Worm (Caenorhabditis elegans) whole organism, L1 larva: ENCODE results near the gene unc-105.
A peak's percentile ranks its signal among the peaks of the same experiment; 100 is the strongest.

ENCODE experiments used
- C04F5.9 ChIP-seq: sonication (generic microtip); optimal IDR thresholded peaks from 2 replicates; lab custom pipeline; 2016; ENCODE audit warnings: missing genetic modification characterization, missing compliant biosample characterization
- Y116A8C.19 ChIP-seq: sonication (generic microtip); optimal IDR thresholded peaks from 2 replicates; lab custom pipeline; 2016; ENCODE audit warnings: missing compliant biosample characterization, missing genetic modification characterization, borderline replicate concordance
- aly-2 ChIP-seq: fragments of 150-350 bp; optimal IDR thresholded peaks from 2 replicates; lab custom pipeline; 2014; ENCODE audit warnings: missing biosample characterization, missing genetic modification characterization
- ama-1 ChIP-seq: fragments of 150-350 bp; optimal IDR thresholded peaks from 2 replicates; lab custom pipeline; 2014
- blmp-1 ChIP-seq: fragments of 150-350 bp; optimal IDR thresholded peaks from 2 replicates; lab custom pipeline; 2014; ENCODE audit warnings: missing biosample characterization, missing genetic modification characterization
- ceh-63 ChIP-seq: fragments of 200-800 bp; sonication (Bioruptor generic); optimal IDR thresholded peaks from 2 replicates; lab custom pipeline; 2018; ENCODE audit warnings: mild to moderate bottlenecking, missing genetic modification characterization, missing compliant biosample characterization
- ceh-8 ChIP-seq: fragments of 200-800 bp; sonication (Bioruptor generic); optimal IDR thresholded peaks from 2 replicates; lab custom pipeline; 2018; ENCODE audit warnings: mild to moderate bottlenecking, missing genetic modification characterization, moderate library complexity, missing compliant biosample characterization
- ceh-82 ChIP-seq, 3 experiments: fragments of 150-350 bp in 1 of 3; sonication (generic microtip) in 2 of 3; optimal IDR thresholded peaks; 2 replicates each; lab custom pipeline; 2014 to 2017; ENCODE audit warnings: missing biosample characterization in 3 of 3, missing genetic modification characterization in 3 of 3
- ceh-88 ChIP-seq: fragments of 200-800 bp; sonication (Bioruptor generic); IDR thresholded peaks from 2 replicates; pipeline ENCODE4 v1.3.6; 2022; ENCODE audit warnings: missing genetic modification characterization, missing compliant biosample characterization
- ceh-90 ChIP-seq: sonication (generic microtip); optimal IDR thresholded peaks from 2 replicates; lab custom pipeline; 2016; ENCODE audit warnings: missing genetic modification characterization, missing compliant biosample characterization
- dpl-1 ChIP-seq, 3 experiments: fragments of 150-350 bp in 2 of 3; sonication (generic microtip) in 1 of 3; optimal IDR thresholded peaks; 2 replicates each; lab custom pipeline; 2014 to 2017; ENCODE audit warnings: missing biosample characterization in 3 of 3, missing genetic modification characterization in 3 of 3, missing genetic modification reagents in 3 of 3
- dsc-1 ChIP-seq: sonication (generic microtip); optimal IDR thresholded peaks from 2 replicates; lab custom pipeline; 2016; ENCODE audit warnings: mild to moderate bottlenecking, missing genetic modification characterization, missing compliant biosample characterization
- efl-1 ChIP-seq, 4 experiments: fragments of 150-350 bp; optimal IDR thresholded peaks in 3 of 4; peaks in 1 of 4; 1 replicate in 1 of 4; 2 replicates in 3 of 4; lab custom pipeline; 2014; ENCODE audit warnings: missing biosample characterization in 2 of 4, missing genetic modification characterization in 2 of 4, missing genetic modification reagents in 2 of 4
- elt-2 ChIP-seq: sonication (generic microtip); optimal IDR thresholded peaks from 2 replicates; lab custom pipeline; 2016; ENCODE audit warnings: missing genetic modification characterization, mild to moderate bottlenecking, inconsistent platforms, missing compliant biosample characterization, missing genetic modification reagents
- ets-5 ChIP-seq: fragments of 200-800 bp; sonication (Bioruptor generic); IDR thresholded peaks from 2 replicates; pipeline ENCODE4 v1.3.6; 2022; ENCODE audit warnings: missing genetic modification characterization, missing compliant biosample characterization
- fkh-10 ChIP-seq: sonication (generic microtip); optimal IDR thresholded peaks from 2 replicates; lab custom pipeline; 2017; ENCODE audit warnings: missing biosample characterization, missing genetic modification reagents, missing genetic modification characterization
- grh-1 ChIP-seq: fragments of 200-800 bp; sonication (Bioruptor generic); IDR thresholded peaks from 2 replicates; pipeline ENCODE4 v1.3.6; 2022; ENCODE audit warnings: missing genetic modification reagents, missing genetic modification characterization, missing compliant biosample characterization
- hlh-17 ChIP-seq: fragments of 200-800 bp; sonication (Bioruptor generic); optimal IDR thresholded peaks from 2 replicates; lab custom pipeline; 2018; ENCODE audit warnings: missing genetic modification characterization, mild to moderate bottlenecking, missing compliant biosample characterization, moderate library complexity, borderline replicate concordance
- hlh-4 ChIP-seq: sonication (generic microtip); optimal IDR thresholded peaks from 2 replicates; lab custom pipeline; 2016; ENCODE audit warnings: mild to moderate bottlenecking, missing genetic modification characterization, missing compliant biosample characterization
- hpl-2 ChIP-seq: fragments of 150-350 bp; optimal IDR thresholded peaks from 2 replicates; lab custom pipeline; 2014; ENCODE audit warnings: missing biosample characterization, missing genetic modification reagents, missing genetic modification characterization
- lin-13 ChIP-seq: fragments of 150-350 bp; optimal IDR thresholded peaks from 2 replicates; lab custom pipeline; 2014; ENCODE audit warnings: missing biosample characterization, missing genetic modification reagents, missing genetic modification characterization
- lin-14 ChIP-seq: fragments of 200-800 bp; sonication (Bioruptor generic); optimal IDR thresholded peaks from 2 replicates; lab custom pipeline; 2018; ENCODE audit warnings: mild to moderate bottlenecking, missing genetic modification characterization, moderate library complexity, missing compliant biosample characterization
- lin-15B ChIP-seq: fragments of 150-350 bp; sonication (generic microtip); optimal IDR thresholded peaks from 3 replicates; lab custom pipeline; 2014; ENCODE audit warnings: missing biosample characterization, missing genetic modification characterization
- lin-35 ChIP-seq, 2 experiments: fragments of 150-350 bp; optimal IDR thresholded peaks; 2 replicates each; lab custom pipeline; 2014; ENCODE audit warnings: missing biosample characterization in 2 of 2, missing genetic modification characterization in 2 of 2, missing genetic modification reagents in 2 of 2
- lsy-2 ChIP-seq, 2 experiments: fragments of 150-350 bp; optimal IDR thresholded peaks; 2 replicates each; lab custom pipeline; 2014; ENCODE audit warnings: missing biosample characterization in 2 of 2, missing genetic modification characterization in 2 of 2
- mab-9 ChIP-seq: fragments of 200-800 bp; sonication (Bioruptor generic); IDR thresholded peaks from 2 replicates; pipeline ENCODE4 v1.3.6; 2022; ENCODE audit warnings: missing genetic modification reagents, missing genetic modification characterization, missing compliant biosample characterization
- mdl-1 ChIP-seq, 2 experiments: fragments of 150-350 bp; optimal IDR thresholded peaks; 2 replicates each; lab custom pipeline; 2014 to 2017; ENCODE audit warnings: missing biosample characterization in 2 of 2, missing genetic modification characterization in 2 of 2, inconsistent platforms in 1 of 2
- mep-1 ChIP-seq: fragments of 150-350 bp; optimal IDR thresholded peaks from 2 replicates; lab custom pipeline; 2014; ENCODE audit warnings: missing biosample characterization, missing genetic modification characterization
- nhr-11 ChIP-seq: fragments of 150-350 bp; optimal IDR thresholded peaks from 2 replicates; lab custom pipeline; 2014; ENCODE audit warnings: missing biosample characterization, missing genetic modification characterization
- nhr-19 ChIP-seq: fragments of 200-800 bp; sonication (Bioruptor generic); conservative IDR thresholded peaks from 2 replicates; pipeline ENCODE4 v1.3.6; 2022; ENCODE audit warnings: missing genetic modification characterization, missing compliant biosample characterization
- nhr-20 ChIP-seq: sonication (generic microtip); optimal IDR thresholded peaks from 2 replicates; lab custom pipeline; 2016; ENCODE audit warnings: mild to moderate bottlenecking, missing genetic modification characterization, missing compliant biosample characterization
- nhr-28 ChIP-seq: fragments of 150-350 bp; optimal IDR thresholded peaks from 2 replicates; lab custom pipeline; 2014; ENCODE audit warnings: missing biosample characterization, missing genetic modification characterization
- nhr-71 ChIP-seq: sonication (generic microtip); optimal IDR thresholded peaks from 2 replicates; lab custom pipeline; 2016; ENCODE audit warnings: mild to moderate bottlenecking, missing genetic modification characterization, moderate library complexity, missing compliant biosample characterization
- nhr-77 ChIP-seq: fragments of 150-350 bp; optimal IDR thresholded peaks from 2 replicates; lab custom pipeline; 2014; ENCODE audit warnings: missing biosample characterization, missing genetic modification characterization
- nhr-84 ChIP-seq: sonication (generic microtip); optimal IDR thresholded peaks from 2 replicates; lab custom pipeline; 2017; ENCODE audit warnings: missing biosample characterization, missing genetic modification characterization
- nhr-85 ChIP-seq: sonication (generic microtip); peaks from one replicate; lab custom pipeline; 2016; ENCODE audit warnings: missing genetic modification characterization, inconsistent platforms, missing compliant biosample characterization
- pax-3 ChIP-seq: fragments of 200-800 bp; sonication (Bioruptor generic); optimal IDR thresholded peaks from 2 replicates; lab custom pipeline; 2018; ENCODE audit warnings: mild to moderate bottlenecking, missing genetic modification characterization, moderate library complexity, missing compliant biosample characterization
- rnt-1 ChIP-seq: sonication (generic microtip); optimal IDR thresholded peaks from 2 replicates; lab custom pipeline; 2016; ENCODE audit warnings: mild to moderate bottlenecking, missing genetic modification characterization, moderate library complexity, missing compliant biosample characterization
- skn-1 ChIP-seq: fragments of 150-350 bp; optimal IDR thresholded peaks from 2 replicates; lab custom pipeline; 2014; ENCODE audit warnings: missing biosample characterization, missing genetic modification characterization
- snu-23 ChIP-seq: sonication (generic microtip); optimal IDR thresholded peaks from 2 replicates; lab custom pipeline; 2016; ENCODE audit warnings: missing genetic modification characterization, missing compliant biosample characterization
- sox-4 ChIP-seq: sonication (generic microtip); optimal IDR thresholded peaks from 2 replicates; lab custom pipeline; 2016; ENCODE audit warnings: missing genetic modification characterization, missing compliant biosample characterization
- swsn-7 ChIP-seq: sonication (generic microtip); optimal IDR thresholded peaks from 2 replicates; lab custom pipeline; 2016; ENCODE audit warnings: missing genetic modification characterization, missing compliant biosample characterization
- tbx-2 ChIP-seq: sonication (generic microtip); optimal IDR thresholded peaks from 2 replicates; lab custom pipeline; 2016; ENCODE audit warnings: missing genetic modification characterization, missing compliant biosample characterization
- unc-130 ChIP-seq: fragments of 150-350 bp; optimal IDR thresholded peaks from 2 replicates; lab custom pipeline; 2017; ENCODE audit warnings: missing biosample characterization, missing genetic modification characterization, inconsistent platforms
- unc-30 ChIP-seq: sonication (generic microtip); optimal IDR thresholded peaks from 2 replicates; lab custom pipeline; 2017; ENCODE audit warnings: missing biosample characterization, missing genetic modification characterization
- unc-62 ChIP-seq: fragments of 150-350 bp; optimal IDR thresholded peaks from 2 replicates; lab custom pipeline; 2014; ENCODE audit warnings: missing biosample characterization, missing genetic modification reagents, missing genetic modification characterization
- unc-98 ChIP-seq: fragments of 200-800 bp; sonication (Bioruptor generic); IDR thresholded peaks from 2 replicates; pipeline ENCODE4 v1.3.6; 2022; ENCODE audit warnings: missing genetic modification characterization, missing compliant biosample characterization
- xbp-1 ChIP-seq: sonication (generic microtip); optimal IDR thresholded peaks from 2 replicates; lab custom pipeline; 2016; ENCODE audit warnings: missing genetic modification characterization, missing compliant biosample characterization
- ztf-4 ChIP-seq: fragments of 150-350 bp; optimal IDR thresholded peaks from 2 replicates; lab custom pipeline; 2014; ENCODE audit warnings: missing biosample characterization, missing genetic modification characterization

The unc-105 gene

DNA sequence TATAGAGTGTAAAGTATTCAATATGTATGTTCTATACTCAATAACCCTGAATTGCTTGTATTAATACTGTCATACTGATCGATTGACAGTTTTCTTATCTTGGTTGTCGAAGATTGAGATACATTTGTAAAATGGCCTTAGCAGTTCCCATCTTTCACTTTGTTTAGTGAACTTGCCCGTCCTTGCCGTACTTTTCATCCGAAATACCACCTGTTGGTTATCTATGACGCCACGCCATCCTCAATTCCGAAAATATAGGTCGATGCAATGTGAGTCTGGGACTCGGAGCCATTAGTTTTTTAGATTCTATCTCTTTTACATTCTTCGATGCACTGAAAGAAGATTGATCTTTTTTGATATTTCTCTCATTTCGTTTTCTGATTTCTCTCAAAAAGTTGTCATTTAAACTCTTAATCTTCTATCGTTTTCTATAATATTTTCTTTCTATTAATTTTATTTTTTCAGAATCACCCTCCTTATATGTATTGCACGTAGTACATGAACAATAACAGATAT lies 13.3 kb downstream of the unc-105 start, which contains the start of gene ulp-4 (continued):
- peak; percentile 71 for TF ChIP-seq nhr-71 (tag; lab: Kevin White, UChicago)
- no peak for TF ChIP-seq hpl-2 (GFP tag; lab: Kevin White, UChicago)
- no peak for TF ChIP-seq grh-1
- TF ChIP-seq rnt-1, result peak; percentile 64
- no peak for TF ChIP-seq ama-1 (lab: Kevin White, UChicago)
- no peak for TF ChIP-seq dsc-1 (tag; lab: Kevin White, UChicago)
- no peak for TF ChIP-seq pax-3 (tag; lab: Kevin White, UChicago)
- TF ChIP-seq nhr-11 (tag; lab: Kevin White, UChicago), result no peak
- TF ChIP-seq ztf-4 (tag; lab: Kevin White, UChicago), result no peak
- TF ChIP-seq nhr-28 (tag; lab: Kevin White, UChicago), result no peak
- no peak for TF ChIP-seq dpl-1 (GFP tag; optimal IDR thresholded peaks at IDR 0.05; lab: Kevin White, UChicago)
- no peak for TF ChIP-seq ceh-8 (GFP tag; lab: Kevin White, UChicago)
- peak; percentile 3 for TF ChIP-seq xbp-1 (tag; lab: Kevin White, UChicago)
- TF ChIP-seq tbx-2 (tag; lab: Kevin White, UChicago), result no peak
- no peak for TF ChIP-seq C04F5.9 (tag; lab: Kevin White, UChicago)
- TF ChIP-seq mdl-1 (tag; optimal IDR thresholded peaks at IDR 0.05; lab: Kevin White, UChicago), result no peak
- no peak for TF ChIP-seq unc-130
- TF ChIP-seq efl-1 (optimal IDR thresholded peaks at IDR 0.05; lab: Kevin White, UChicago), result no peak
- TF ChIP-seq efl-1 (GFP tag; optimal IDR thresholded peaks at IDR 0.05 in 1 of 2; lab: Kevin White, UChicago), result no peak
- TF ChIP-seq unc-30 (tag; lab: Kevin White, UChicago), result no peak
- TF ChIP-seq ets-5, result no peak
- TF ChIP-seq nhr-85, result peak; percentile 82
- no peak for TF ChIP-seq ceh-82 (tag; optimal IDR thresholded peaks at IDR 0.05; lab: Kevin White, UChicago)
- TF ChIP-seq nhr-20 (tag; lab: Kevin White, UChicago), result peak; percentile 29
- TF ChIP-seq ceh-63 (GFP tag; lab: Kevin White, UChicago), result no peak
- TF ChIP-seq snu-23 (GFP tag; lab: Kevin White, UChicago), result peak; percentile 3
- peak; percentile 34 for TF ChIP-seq mep-1 (tag; lab: Kevin White, UChicago)
- no peak for TF ChIP-seq fkh-10 (GFP tag; lab: Kevin White, UChicago)
- no peak for TF ChIP-seq swsn-7
- TF ChIP-seq nhr-19 (GFP tag; lab: Robert Waterston, UW), result peak; percentile 49
- TF ChIP-seq nhr-84 (tag; lab: Kevin White, UChicago), result no peak
- TF ChIP-seq lin-35 (GFP tag; optimal IDR thresholded peaks at IDR 0.05; lab: Kevin White, UChicago), result no peak
- peak; percentile 49 to 52 for TF ChIP-seq lsy-2 (tag; optimal IDR thresholded peaks at IDR 0.05; lab: Kevin White, UChicago)
- TF ChIP-seq, all 84 proteins: peak for 14

DNA sequence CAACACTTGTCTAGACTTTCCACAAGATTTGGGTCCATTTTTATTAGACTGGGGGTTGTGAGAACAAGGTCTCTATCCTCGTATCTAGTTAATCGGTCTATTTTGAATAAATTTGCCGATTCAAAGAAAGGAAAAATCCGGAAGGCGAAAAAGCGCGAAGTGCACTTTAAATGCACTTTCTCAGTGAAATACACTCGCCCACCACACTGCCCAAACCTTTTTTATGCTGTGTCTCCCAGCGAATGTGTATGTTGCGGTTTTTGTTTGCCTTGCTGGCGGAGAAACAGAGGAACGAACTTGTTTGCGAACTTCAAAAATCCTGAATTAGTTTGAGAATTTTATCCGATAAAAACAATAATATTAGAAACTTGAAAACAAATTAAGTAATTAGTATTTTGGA lies 14.5 kb downstream of the unc-105 start:
- TF ChIP-seq blmp-1 (tag; lab: Kevin White, UChicago), result peak; percentile 21
- TF ChIP-seq mep-1 (tag; lab: Kevin White, UChicago), result peak; percentile 8
- no peak for TF ChIP-seq swsn-7
- peak; percentile 33 for TF ChIP-seq lin-14
- peak; percentile 5 for TF ChIP-seq aly-2 (tag; lab: Kevin White, UChicago)
- no peak for TF ChIP-seq unc-130
- peak; percentile 24 for TF ChIP-seq skn-1

DNA sequence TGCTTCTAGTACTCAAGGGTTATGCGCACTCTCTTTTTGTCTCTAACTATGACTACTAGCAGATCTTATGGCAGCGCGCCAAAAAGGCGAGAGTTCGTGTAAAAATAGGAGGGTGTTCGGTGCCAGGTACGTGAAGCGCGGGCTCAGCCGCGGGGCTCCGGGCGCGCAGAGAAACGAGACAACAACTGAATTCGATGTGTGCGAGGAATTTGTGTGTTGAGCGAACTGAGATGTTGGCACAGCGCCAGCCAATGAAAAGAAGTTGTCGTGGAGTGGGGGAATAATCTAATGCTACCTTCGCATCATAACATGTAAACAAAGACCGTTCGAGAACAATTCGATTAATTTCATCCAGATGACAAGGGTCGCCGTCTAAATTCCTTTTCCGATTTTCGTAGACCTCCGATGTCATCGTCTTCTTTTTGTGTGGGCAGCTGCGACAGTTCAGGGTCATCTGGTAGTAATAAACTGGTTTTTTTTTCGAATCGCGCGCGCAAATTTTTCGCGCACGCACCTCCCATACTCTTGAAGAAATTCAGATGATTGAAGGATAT lies 15.2 kb downstream of the unc-105 start:
- TF ChIP-seq unc-62 (no peak), efl-1 (optimal IDR thresholded peaks at IDR 0.05; lab: Kevin White, UChicago) (peak; percentile 19 to 20), efl-1 (GFP tag; optimal IDR thresholded peaks at IDR 0.05 in 1 of 2; lab: Kevin White, UChicago) (peak in 1 of 2 experiments; percentile 61), elt-2 (tag; lab: Kevin White, UChicago) (no peak), mep-1 (tag; lab: Kevin White, UChicago) (peak; percentile 32), unc-130 (peak; percentile 68), mab-9 (GFP tag; lab: Robert Waterston, UW) (no peak), skn-1 (peak; percentile 2), tbx-2 (tag; lab: Kevin White, UChicago) (peak; percentile 26), ceh-63 (GFP tag; lab: Kevin White, UChicago) (no peak), ceh-90 (tag; lab: Kevin White, UChicago) (no peak), lin-15B (no peak), sox-4 (no peak), hlh-4 (tag; lab: Kevin White, UChicago) (no peak), nhr-71 (tag; lab: Kevin White, UChicago) (peak; percentile 71), lin-13 (GFP tag; lab: Kevin White, UChicago) (peak; percentile 63), unc-98 (GFP tag; lab: Robert Waterston, UW) (no peak), ceh-88 (no peak), nhr-77 (tag; lab: Kevin White, UChicago) (peak; percentile 68), Y116A8C.19 (no peak), hlh-17 (GFP tag; lab: Kevin White, UChicago) (no peak)
